Worm (Caenorhabditis elegans) whole organism, late embryonic: ENCODE data around the gene F38C2.7.

Experiments used
- C08G9.2 ChIP-seq: sonication (generic microtip); optimal IDR thresholded peaks from 2 replicates; lab custom pipeline; 2016; ENCODE audit warnings: mild to moderate bottlenecking, missing genetic modification characterization, moderate library complexity, missing compliant biosample characterization
- C38D4.7 ChIP-seq: fragments of 200-800 bp; sonication (Bioruptor generic); optimal IDR thresholded peaks from 2 replicates; lab custom pipeline; 2018; ENCODE audit warnings: mild to moderate bottlenecking, missing genetic modification characterization, moderate library complexity, missing compliant biosample characterization
- ceh-18 ChIP-seq: sonication (generic microtip); optimal IDR thresholded peaks from 2 replicates; lab custom pipeline; 2016; ENCODE audit warnings: missing genetic modification characterization, missing compliant biosample characterization
- ceh-24 ChIP-seq: sonication (generic microtip); optimal IDR thresholded peaks from 2 replicates; lab custom pipeline; 2016; ENCODE audit warnings: mild to moderate bottlenecking, missing genetic modification characterization, missing compliant biosample characterization
- ceh-9 ChIP-seq: sonication (generic microtip); optimal IDR thresholded peaks from 2 replicates; lab custom pipeline; 2016; ENCODE audit warnings: mild to moderate bottlenecking, missing genetic modification characterization, inconsistent platforms, missing compliant biosample characterization
- dmd-4 ChIP-seq: sonication (generic microtip); optimal IDR thresholded peaks from 2 replicates; lab custom pipeline; 2016; ENCODE audit warnings: borderline replicate concordance, missing genetic modification characterization, missing compliant biosample characterization
- ets-4 ChIP-seq: sonication (generic microtip); optimal IDR thresholded peaks from 2 replicates; lab custom pipeline; 2016; ENCODE audit warnings: missing genetic modification characterization, missing compliant biosample characterization
- fkh-10 ChIP-seq: fragments of 150-350 bp; optimal IDR thresholded peaks from 2 replicates; lab custom pipeline; 2014; ENCODE audit warnings: missing biosample characterization, missing genetic modification reagents, missing genetic modification characterization
- hlh-30 ChIP-seq: sonication (generic microtip); optimal IDR thresholded peaks from 2 replicates; lab custom pipeline; 2017; ENCODE audit warnings: antibody characterized with exemption, missing genetic modification characterization, missing compliant biosample characterization; ENCODE audit not compliant: insufficient read depth
- nfya-1 ChIP-seq: sonication (generic microtip); optimal IDR thresholded peaks from 2 replicates; lab custom pipeline; 2017; ENCODE audit warnings: missing genetic modification characterization, mild to moderate bottlenecking, missing compliant biosample characterization, antibody characterized with exemption, moderate library complexity

DNA sequence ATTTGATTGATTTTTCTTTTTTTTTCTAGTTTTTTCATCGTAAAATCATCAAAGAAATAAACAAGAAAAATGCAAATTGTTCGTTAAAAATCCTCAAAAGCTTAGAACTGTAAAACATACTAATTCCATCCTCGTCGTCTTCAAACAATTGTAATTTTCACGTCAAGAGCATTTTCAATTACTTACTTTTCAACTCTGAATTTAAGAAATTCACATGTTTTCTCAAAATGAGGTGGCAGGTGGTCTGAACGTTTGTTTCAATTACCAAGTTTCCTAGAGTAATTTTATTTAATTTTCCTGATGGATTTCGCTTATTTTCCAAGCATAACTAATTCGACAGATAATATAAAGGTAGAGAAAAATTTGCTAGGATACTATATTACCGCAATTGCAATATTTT is 46.2 kb upstream of the F38C2.7 start, which contains the start of gene srz-104:
- TF ChIP-seq ceh-9 (tag; lab: Kevin White, UChicago) (no peak), hlh-30 (tag; lab: Kevin White, UChicago) (no peak), ceh-18 (no peak), dmd-4 (tag; lab: Kevin White, UChicago) (no peak), nfya-1 (no peak), ets-4 (tag; lab: Kevin White, UChicago) (no peak), C38D4.7 (GFP tag; lab: Kevin White, UChicago) (no peak), C08G9.2 (tag; lab: Kevin White, UChicago) (no peak), fkh-10 (GFP tag; lab: Kevin White, UChicago) (no peak), ceh-24 (no peak)
